Fruit fly (Drosophila melanogaster) whole organism, prepupa: ENCODE data around the gene Pino.

Experiments used
- Sox102F ChIP-seq: fragments of 200-800 bp; sonication (Bioruptor generic); optimal IDR thresholded peaks from 2 replicates; lab custom pipeline; 2016; ENCODE audit warnings: missing biosample characterization, mild to moderate bottlenecking, missing genetic modification characterization
- fkh ChIP-seq: fragments of 200-800 bp; sonication (Bioruptor generic); optimal IDR thresholded peaks from 3 replicates; lab custom pipeline; 2017; ENCODE audit warnings: missing biosample characterization, mild to moderate bottlenecking, missing genetic modification characterization, moderate library complexity

DNA sequence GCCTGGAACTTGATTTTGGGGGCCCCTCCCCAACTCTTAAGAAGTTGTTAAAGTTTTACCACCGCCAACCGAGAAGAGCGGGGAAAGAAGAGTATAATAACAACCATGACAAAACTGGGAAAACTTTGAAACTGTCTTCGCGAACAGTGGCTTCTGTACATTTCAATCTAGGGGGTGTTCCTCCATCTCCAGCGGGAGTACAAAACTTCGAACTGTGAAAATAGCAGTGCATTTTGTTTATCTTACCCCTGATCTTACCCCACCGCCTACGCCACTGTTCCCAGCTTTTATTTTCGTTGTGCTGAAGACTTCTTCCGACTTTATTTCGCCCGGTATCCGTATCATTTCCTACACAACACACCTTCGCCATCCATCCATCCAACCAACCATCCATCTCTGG is 57.8 kb downstream of the Pino start:
- TF ChIP-seq Sox102F (GFP tag; lab: Kevin White, UChicago) (peak; percentile 10), fkh (GFP tag; lab: Kevin White, UChicago) (no peak)
